Worm (Caenorhabditis elegans) whole organism, L3 larva: Measurements from ENCODE around the gene sra-8.

Experiments
- aly-2 ChIP-seq: fragments of 150-350 bp; optimal IDR thresholded peaks from 2 replicates; lab custom pipeline; 2014; ENCODE audit warnings: missing biosample characterization, missing genetic modification characterization
- ama-1 ChIP-seq: fragments of 150-350 bp; optimal IDR thresholded peaks from 2 replicates; lab custom pipeline; 2018
- fkh-2 ChIP-seq: fragments of 150-350 bp; optimal IDR thresholded peaks from 2 replicates; lab custom pipeline; 2014; ENCODE audit warnings: missing biosample characterization, missing genetic modification reagents, missing genetic modification characterization
- fos-1 ChIP-seq: fragments of 150-350 bp; optimal IDR thresholded peaks from 2 replicates; lab custom pipeline; 2014; ENCODE audit warnings: missing biosample characterization, missing genetic modification characterization
- lin-15B ChIP-seq: fragments of 150-350 bp; optimal IDR thresholded peaks from 2 replicates; lab custom pipeline; 2014; ENCODE audit warnings: missing biosample characterization, missing genetic modification characterization
- lin-39 ChIP-seq: fragments of 150-350 bp; optimal IDR thresholded peaks from 2 replicates; lab custom pipeline; 2018; ENCODE audit warnings: missing biosample characterization, missing genetic modification reagents, missing genetic modification characterization
- nhr-12 ChIP-seq: fragments of 150-350 bp; optimal IDR thresholded peaks from 2 replicates; lab custom pipeline; 2014; ENCODE audit warnings: missing biosample characterization, missing genetic modification characterization
- nhr-25 ChIP-seq: sonication (generic microtip); optimal IDR thresholded peaks from 2 replicates; lab custom pipeline; 2017; ENCODE audit warnings: missing biosample characterization, missing genetic modification characterization
- nhr-76 ChIP-seq: fragments of 150-350 bp; sonication (generic microtip); optimal IDR thresholded peaks from 5 replicates; lab custom pipeline; 2014; ENCODE audit warnings: missing biosample characterization, missing genetic modification characterization
- pha-4 ChIP-seq: fragments of 150-350 bp; optimal IDR thresholded peaks from 2 replicates; lab custom pipeline; 2014; ENCODE audit warnings: missing biosample characterization, missing genetic modification reagents, missing genetic modification characterization
- tbx-2 ChIP-seq: sonication (generic microtip); optimal IDR thresholded peaks from 2 replicates; lab custom pipeline; 2016; ENCODE audit warnings: mild to moderate bottlenecking, missing genetic modification characterization, missing compliant biosample characterization
- unc-62 ChIP-seq: fragments of 150-350 bp; sonication (generic microtip); optimal IDR thresholded peaks from 4 replicates; lab custom pipeline; 2014; ENCODE audit warnings: missing biosample characterization, missing genetic modification reagents, missing genetic modification characterization
- ztf-11 ChIP-seq: fragments of 150-350 bp; optimal IDR thresholded peaks from 2 replicates; lab custom pipeline; 2014; ENCODE audit warnings: missing biosample characterization, missing genetic modification characterization
- ztf-4 ChIP-seq: fragments of 150-350 bp; optimal IDR thresholded peaks from 2 replicates; lab custom pipeline; 2014; ENCODE audit warnings: missing biosample characterization, missing genetic modification characterization

DNA sequence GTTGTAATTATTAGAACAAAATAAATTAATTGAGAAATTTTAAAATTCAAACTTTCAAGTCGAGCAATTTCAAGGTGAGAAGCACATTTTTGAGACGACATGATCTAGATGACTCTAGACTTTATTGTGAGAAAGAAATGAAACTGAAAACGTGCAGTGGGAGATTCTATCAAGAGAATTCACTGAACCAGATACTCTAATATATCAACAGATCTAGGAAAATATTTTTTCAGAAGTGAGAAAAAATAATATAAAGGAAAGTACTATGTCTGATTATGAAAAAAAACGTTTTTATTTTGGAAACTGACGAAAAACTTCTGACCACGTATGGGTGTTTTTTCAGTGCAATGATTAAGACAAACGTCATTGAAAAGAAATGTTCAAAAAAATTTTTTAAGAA lies 3.2 kb downstream of the sra-8 start, which contains the start of gene sra-3:
- TF ChIP-seq nhr-25 (tag; lab: Kevin White, UChicago) = no peak
- no peak for TF ChIP-seq lin-15B (tag; lab: Kevin White, UChicago)
- TF ChIP-seq nhr-76 (tag; lab: Kevin White, UChicago) = no peak
- no peak for TF ChIP-seq ama-1
- no peak for TF ChIP-seq nhr-12 (tag; lab: Kevin White, UChicago)
- no peak for TF ChIP-seq pha-4 (tag; lab: Kevin White, UChicago)
- TF ChIP-seq unc-62 (GFP tag; lab: Kevin White, UChicago) = no peak
- TF ChIP-seq ztf-4 (tag; lab: Kevin White, UChicago) = no peak
- TF ChIP-seq fos-1 = no peak
- no peak for TF ChIP-seq ztf-11 (tag; lab: Kevin White, UChicago)
- no peak for TF ChIP-seq aly-2 (tag; lab: Kevin White, UChicago)
- TF ChIP-seq lin-39 (tag; lab: Kevin White, UChicago) = no peak
- TF ChIP-seq tbx-2 = no peak
- no peak for TF ChIP-seq fkh-2 (tag; lab: Kevin White, UChicago)
